Worm (Caenorhabditis elegans) whole organism, L3 larva: ENCODE data around the gene F38A5.22.
A peak's percentile ranks its signal among the peaks of the same experiment; 100 is the strongest.

ENCODE experiments used
- R02D3.7 ChIP-seq: fragments of 150-350 bp; optimal IDR thresholded peaks from 2 replicates; lab custom pipeline; 2014; ENCODE audit warnings: missing biosample characterization, missing genetic modification characterization
- aly-2 ChIP-seq: fragments of 150-350 bp; optimal IDR thresholded peaks from 2 replicates; lab custom pipeline; 2014; ENCODE audit warnings: missing biosample characterization, missing genetic modification characterization
- ama-1 ChIP-seq: fragments of 150-350 bp; optimal IDR thresholded peaks from 2 replicates; lab custom pipeline; 2018
- ceh-28 ChIP-seq: fragments of 150-350 bp; optimal IDR thresholded peaks from 2 replicates; lab custom pipeline; 2014; ENCODE audit warnings: missing biosample characterization, missing genetic modification reagents, missing genetic modification characterization
- egl-5 ChIP-seq: fragments of 150-350 bp; optimal IDR thresholded peaks from 2 replicates; lab custom pipeline; 2017; ENCODE audit warnings: missing biosample characterization, missing genetic modification reagents, missing genetic modification characterization, inconsistent platforms
- elt-2 ChIP-seq: sonication (generic microtip); optimal IDR thresholded peaks from 2 replicates; lab custom pipeline; 2016; ENCODE audit warnings: missing genetic modification reagents, mild to moderate bottlenecking, missing genetic modification characterization, missing compliant biosample characterization
- fkh-10 ChIP-seq: sonication (generic microtip); optimal IDR thresholded peaks from 2 replicates; lab custom pipeline; 2017; ENCODE audit warnings: missing biosample characterization, missing genetic modification reagents, missing genetic modification characterization
- hmg-11 ChIP-seq: sonication (generic microtip); optimal IDR thresholded peaks from 2 replicates; lab custom pipeline; 2016; ENCODE audit warnings: missing genetic modification characterization, missing compliant biosample characterization
- lin-15B ChIP-seq: fragments of 150-350 bp; optimal IDR thresholded peaks from 2 replicates; lab custom pipeline; 2014; ENCODE audit warnings: missing biosample characterization, missing genetic modification characterization
- lin-39 ChIP-seq: fragments of 150-350 bp; optimal IDR thresholded peaks from 2 replicates; lab custom pipeline; 2018; ENCODE audit warnings: missing biosample characterization, missing genetic modification reagents, missing genetic modification characterization
- nfya-1 ChIP-seq: sonication (generic microtip); optimal IDR thresholded peaks from 2 replicates; lab custom pipeline; 2017; ENCODE audit warnings: missing genetic modification characterization, mild to moderate bottlenecking, missing compliant biosample characterization, antibody characterized with exemption, moderate library complexity; ENCODE audit not compliant: insufficient read depth
- nhr-11 ChIP-seq: fragments of 150-350 bp; optimal IDR thresholded peaks from 2 replicates; lab custom pipeline; 2014; ENCODE audit warnings: missing biosample characterization, missing genetic modification characterization
- nhr-23 ChIP-seq: fragments of 150-350 bp; optimal IDR thresholded peaks from 2 replicates; lab custom pipeline; 2014; ENCODE audit warnings: missing biosample characterization, missing genetic modification reagents, missing genetic modification characterization
- nhr-25 ChIP-seq: sonication (generic microtip); optimal IDR thresholded peaks from 2 replicates; lab custom pipeline; 2017; ENCODE audit warnings: missing biosample characterization, missing genetic modification characterization
- nhr-28 ChIP-seq: fragments of 150-350 bp; optimal IDR thresholded peaks from 2 replicates; lab custom pipeline; 2014; ENCODE audit warnings: missing biosample characterization, missing genetic modification characterization
- nhr-43 ChIP-seq: sonication (generic microtip); optimal IDR thresholded peaks from 2 replicates; lab custom pipeline; 2016; ENCODE audit warnings: mild to moderate bottlenecking, missing genetic modification characterization, missing compliant biosample characterization; ENCODE audit not compliant: poor library complexity, severe bottlenecking
- nhr-76 ChIP-seq: fragments of 150-350 bp; sonication (generic microtip); optimal IDR thresholded peaks from 5 replicates; lab custom pipeline; 2014; ENCODE audit warnings: missing biosample characterization, missing genetic modification characterization
- nhr-77 ChIP-seq: fragments of 150-350 bp; optimal IDR thresholded peaks from 2 replicates; lab custom pipeline; 2014; ENCODE audit warnings: missing biosample characterization, missing genetic modification characterization
- pha-4 ChIP-seq: fragments of 150-350 bp; optimal IDR thresholded peaks from 2 replicates; lab custom pipeline; 2014; ENCODE audit warnings: missing biosample characterization, missing genetic modification reagents, missing genetic modification characterization
- skn-1 ChIP-seq: fragments of 150-350 bp; optimal IDR thresholded peaks from 2 replicates; lab custom pipeline; 2014; ENCODE audit warnings: missing biosample characterization, missing genetic modification characterization
- snpc-4 ChIP-seq: fragments of 150-350 bp; optimal IDR thresholded peaks from 2 replicates; lab custom pipeline; 2014; ENCODE audit warnings: missing biosample characterization, missing genetic modification characterization
- unc-39 ChIP-seq: sonication (generic microtip); optimal IDR thresholded peaks from 4 replicates; lab custom pipeline; 2017; ENCODE audit warnings: missing biosample characterization, missing genetic modification characterization

The F38A5.22 gene

DNA sequence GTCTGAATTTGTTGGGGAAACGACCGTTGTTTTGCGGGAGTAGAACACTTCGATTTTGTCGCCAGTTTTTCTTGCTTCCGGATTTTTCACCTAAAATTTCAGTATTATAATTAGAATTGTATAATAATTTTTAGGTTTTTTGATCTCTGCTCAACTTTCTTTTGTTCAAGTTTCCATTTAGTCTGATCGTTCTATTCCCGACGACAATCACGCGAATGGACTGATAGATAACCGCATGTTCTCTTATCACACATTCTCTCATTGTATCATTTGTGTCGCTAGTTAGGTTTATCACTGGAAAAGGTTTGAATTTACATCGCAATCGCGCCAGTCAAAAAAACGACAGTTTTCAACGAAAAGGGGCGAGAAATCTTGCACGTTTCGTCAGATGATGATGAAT is 40.9 kb downstream of the F38A5.22 start (continued):
- TF ChIP-seq aly-2 (tag; lab: Kevin White, UChicago) (no peak), egl-5 (tag; lab: Kevin White, UChicago) (no peak), ama-1 (lab: Kevin White, UChicago) (no peak), nhr-76 (tag; lab: Kevin White, UChicago) (no peak)

DNA sequence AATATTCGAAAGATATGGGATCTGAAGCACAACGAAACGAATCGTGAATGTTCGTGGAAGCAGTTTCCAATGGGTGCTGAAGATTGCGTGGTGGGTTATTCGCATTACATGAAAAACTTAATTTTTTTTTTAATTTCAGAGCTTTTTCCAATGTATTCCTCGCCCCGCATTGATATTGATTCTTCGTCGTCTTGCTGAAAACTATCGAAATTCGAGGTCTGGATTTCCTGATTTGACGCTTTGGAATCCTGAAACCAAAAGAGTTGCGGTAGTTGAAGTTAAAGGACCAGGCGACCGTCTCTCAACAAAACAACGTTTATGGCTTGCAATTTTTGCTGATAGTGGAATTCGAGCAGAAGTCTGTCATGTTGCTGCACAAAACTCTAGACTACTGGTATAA is 43.7 kb downstream of the F38A5.22 start:
- TF ChIP-seq nhr-43 (tag; lab: Kevin White, UChicago) (peak; percentile 27), elt-2 (tag; lab: Kevin White, UChicago) (peak; percentile 23), R02D3.7 (no peak)
- TF ChIP-seq, all 47 proteins: peak for 2

DNA sequence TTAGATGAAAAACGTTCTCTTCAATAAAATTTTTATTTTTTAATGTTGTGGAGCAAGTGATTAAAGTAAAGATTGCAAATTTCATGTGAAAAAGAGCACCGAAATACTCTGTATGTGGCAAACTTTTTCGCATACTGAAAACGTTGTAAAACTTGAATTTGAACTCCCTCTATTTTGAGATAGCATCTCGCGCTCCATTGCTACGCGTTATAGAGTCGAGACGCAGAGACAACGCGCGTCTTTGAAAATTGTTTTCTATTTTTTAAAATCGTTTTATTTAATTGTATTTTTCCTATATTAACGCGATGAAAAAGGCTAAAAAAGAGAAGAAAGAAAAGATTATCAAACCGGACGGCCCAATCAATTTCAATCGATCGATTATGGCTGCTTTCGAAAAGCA is 47.1 kb downstream of the F38A5.22 start, which contains the start of gene fan-1:
TSS of gene fan-1 (plus strand) at position 78 of the 400 bp plus-strand sequence.
- TF ChIP-seq hmg-11 (tag; lab: Kevin White, UChicago) (peak; percentile 15), lin-15B (peak; percentile 63), nhr-23 (tag; lab: Kevin White, UChicago) (peak; percentile 71), R02D3.7 (peak; percentile 49), nhr-43 (tag; lab: Kevin White, UChicago) (peak; percentile 17), skn-1 (tag; lab: Kevin White, UChicago) (peak; percentile 58), pha-4 (tag; lab: Kevin White, UChicago) (peak; percentile 85), nfya-1 (tag; lab: Kevin White, UChicago) (peak; percentile 84), nhr-25 (peak; percentile 12), lin-39 (tag; lab: Kevin White, UChicago) (peak; percentile 32), nhr-28 (no peak), ceh-28 (tag; lab: Kevin White, UChicago) (peak; percentile 18), nhr-77 (no peak), unc-39 (tag; lab: Kevin White, UChicago) (no peak), snpc-4 (tag; lab: Kevin White, UChicago) (peak; percentile 55), nhr-11 (tag; lab: Kevin White, UChicago) (no peak)
- TF ChIP-seq, all 47 proteins: peak for 12

DNA sequence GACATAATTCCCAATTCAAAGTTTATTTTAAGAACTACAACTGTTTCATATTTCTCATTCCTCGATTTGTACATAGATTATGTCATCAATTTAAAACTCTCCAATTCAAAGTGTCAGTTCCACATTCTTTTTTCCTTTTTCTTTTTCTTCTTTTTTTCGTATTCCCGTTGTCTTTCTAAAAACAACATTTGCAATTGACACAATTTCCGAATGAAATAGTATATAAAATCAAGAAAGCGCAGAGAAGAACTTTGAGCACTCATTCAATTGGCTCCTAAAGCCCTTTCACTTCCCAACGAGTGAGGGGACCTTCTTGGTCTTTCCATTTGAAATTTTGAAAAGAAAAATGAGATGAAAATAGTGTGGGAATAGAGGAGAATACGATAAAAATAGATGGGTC is 48.3 kb downstream of the F38A5.22 start:
- no peak for TF ChIP-seq nhr-25
- TF ChIP-seq fkh-10 (GFP tag; lab: Kevin White, UChicago): no peak
- no peak for TF ChIP-seq nhr-28
- TF ChIP-seq aly-2 (tag; lab: Kevin White, UChicago): no peak
- no peak for TF ChIP-seq skn-1 (tag; lab: Kevin White, UChicago)
